Fruit fly (Drosophila melanogaster) whole organism, embryonic: ENCODE results near the gene CG15412.

Experiments
- Antp ChIP-seq: fragments of 200-800 bp; sonication (Bioruptor generic); optimal IDR thresholded peaks from 3 replicates; lab custom pipeline; 2016; ENCODE audit warnings: missing biosample characterization, missing genetic modification characterization
- CG10366 ChIP-seq: fragments of 200-800 bp; sonication (Bioruptor generic); IDR thresholded peaks from 2 replicates; pipeline ENCODE4 v1.3.6; 2022; ENCODE audit warnings: missing biosample characterization, missing genetic modification characterization
- CG10959 ChIP-seq: fragments of 200-800 bp; sonication (Bioruptor generic); IDR thresholded peaks from 2 replicates; pipeline ENCODE4 v1.3.6; 2022; ENCODE audit warnings: missing biosample characterization, missing genetic modification characterization
- CG11247 ChIP-seq: fragments of 200-800 bp; sonication (Bioruptor generic); IDR thresholded peaks from 2 replicates; pipeline ENCODE4 v1.3.6; 2022; ENCODE audit warnings: missing biosample characterization, missing genetic modification characterization
- CG12236 ChIP-seq: fragments of 200-800 bp; sonication (Bioruptor generic); optimal IDR thresholded peaks from 2 replicates; lab custom pipeline; 2016; ENCODE audit warnings: missing biosample characterization, missing genetic modification characterization
- CG12659 ChIP-seq: fragments of 200-800 bp; sonication (Bioruptor generic); optimal IDR thresholded peaks from 3 replicates; lab custom pipeline; 2017; ENCODE audit warnings: mild to moderate bottlenecking, missing biosample characterization, missing genetic modification reagents, missing genetic modification characterization
- CG13775 ChIP-seq: fragments of 200-800 bp; sonication (Bioruptor generic); optimal IDR thresholded peaks from 3 replicates; lab custom pipeline; 2017; ENCODE audit warnings: missing biosample characterization, mild to moderate bottlenecking, missing genetic modification characterization
- CG14710 ChIP-seq: fragments of 200-800 bp; sonication (Bioruptor generic); optimal IDR thresholded peaks from 3 replicates; lab custom pipeline; 2019; ENCODE audit warnings: missing biosample characterization, mild to moderate bottlenecking, missing genetic modification characterization, moderate library complexity
- CG1603 ChIP-seq: fragments of 200-800 bp; sonication (Bioruptor generic); optimal IDR thresholded peaks from 2 replicates; lab custom pipeline; 2019; ENCODE audit warnings: missing biosample characterization, mild to moderate bottlenecking, missing genetic modification characterization, moderate library complexity
- CG16815 ChIP-seq: fragments of 200-800 bp; sonication (Bioruptor generic); optimal IDR thresholded peaks from 3 replicates; lab custom pipeline; 2017; ENCODE audit warnings: missing biosample characterization, mild to moderate bottlenecking, missing genetic modification characterization
- CG17912 ChIP-seq: fragments of 200-800 bp; sonication (Bioruptor generic); optimal IDR thresholded peaks from 2 replicates; lab custom pipeline; 2018; ENCODE audit warnings: missing biosample characterization, mild to moderate bottlenecking, missing genetic modification characterization
- CG18262 ChIP-seq: fragments of 200-800 bp; optimal IDR thresholded peaks from 3 replicates; lab custom pipeline; 2019; ENCODE audit warnings: missing biosample characterization, mild to moderate bottlenecking, missing genetic modification characterization, moderate library complexity
- CG34224 ChIP-seq: fragments of 200-800 bp; sonication (Bioruptor generic); IDR thresholded peaks from 3 replicates; pipeline ENCODE4 v1.3.6; 2022; ENCODE audit warnings: missing biosample characterization, missing genetic modification characterization; ENCODE audit not compliant: partially characterized antibody
- CG6791 ChIP-seq: fragments of 200-800 bp; sonication (Bioruptor generic); IDR thresholded peaks from 3 replicates; pipeline ENCODE4 v1.3.6; 2022; ENCODE audit warnings: missing biosample characterization, missing genetic modification characterization; ENCODE audit not compliant: partially characterized antibody
- CG6813 ChIP-seq: fragments of 200-800 bp; sonication (Bioruptor generic); optimal IDR thresholded peaks from 2 replicates; lab custom pipeline; 2017; ENCODE audit warnings: missing biosample characterization, missing genetic modification characterization, mild to moderate bottlenecking, moderate library complexity, missing genetic modification reagents
- CG8290 ChIP-seq, 3 experiments: fragments of 200-800 bp; sonication (Bioruptor generic); optimal IDR thresholded peaks; 2 replicates each; lab custom pipeline; 2016 to 2019; ENCODE audit warnings: missing biosample characterization in 3 of 3, missing genetic modification characterization in 3 of 3, mild to moderate bottlenecking in 2 of 3, moderate library complexity in 1 of 3
- CG8765 ChIP-seq: fragments of 200-800 bp; sonication (Bioruptor generic); IDR thresholded peaks from 2 replicates; pipeline ENCODE4 v1.3.6; 2022; ENCODE audit warnings: missing biosample characterization, missing genetic modification characterization
- CG8924 ChIP-seq: fragments of 200-800 bp; optimal IDR thresholded peaks from 3 replicates; lab custom pipeline; 2019; ENCODE audit warnings: missing biosample characterization, mild to moderate bottlenecking, missing genetic modification characterization, moderate library complexity
- CG9797 ChIP-seq: fragments of 200-800 bp; sonication (Bioruptor generic); optimal IDR thresholded peaks from 3 replicates; lab custom pipeline; 2018; ENCODE audit warnings: missing biosample characterization, mild to moderate bottlenecking, missing genetic modification characterization
- Deaf1 ChIP-seq: fragments of 200-800 bp; optimal IDR thresholded peaks from 3 replicates; lab custom pipeline; 2019; ENCODE audit warnings: missing biosample characterization, mild to moderate bottlenecking, missing genetic modification characterization, moderate library complexity
- Dek ChIP-seq: fragments of 200-800 bp; sonication (Bioruptor generic); optimal IDR thresholded peaks from 3 replicates; lab custom pipeline; 2019; ENCODE audit warnings: missing biosample characterization, mild to moderate bottlenecking, missing genetic modification characterization, moderate library complexity
- Ets65A ChIP-seq: fragments of 200-800 bp; sonication (Bioruptor generic); peaks from one replicate; lab custom pipeline; 2016; ENCODE audit warnings: missing biosample characterization, missing genetic modification characterization
- H15 ChIP-seq: fragments of 200-800 bp; sonication (Bioruptor generic); IDR thresholded peaks from 3 replicates; pipeline ENCODE4 v1.3.6; 2022; ENCODE audit warnings: missing biosample characterization, missing genetic modification characterization
- HLHmδ ChIP-seq: fragments of 200-800 bp; sonication (Bioruptor generic); optimal IDR thresholded peaks from 2 replicates; lab custom pipeline; 2018; ENCODE audit warnings: missing biosample characterization, mild to moderate bottlenecking, missing genetic modification characterization, moderate library complexity
- Hr78 ChIP-seq, 2 experiments: fragments of 200-800 bp in 1 of 2; fragments of >200 bp in 1 of 2; sonication (Bioruptor generic) in 1 of 2; optimal IDR thresholded peaks; 2 replicates each; lab custom pipeline; 2017 to 2019; ENCODE audit warnings: missing biosample characterization in 2 of 2, missing genetic modification characterization in 2 of 2, mild to moderate bottlenecking in 1 of 2, moderate library complexity in 1 of 2
- Lpt ChIP-seq: fragments of >200 bp; optimal IDR thresholded peaks from 2 replicates; lab custom pipeline; 2018; ENCODE audit warnings: missing biosample characterization, missing genetic modification characterization
- MBD-R2 ChIP-seq: fragments of 200-800 bp; sonication (Bioruptor generic); IDR thresholded peaks from 2 replicates; pipeline ENCODE4 v1.3.6; 2022; ENCODE audit warnings: missing biosample characterization, missing genetic modification characterization
- MESR4 ChIP-seq: fragments of 200-800 bp; sonication (Bioruptor generic); optimal IDR thresholded peaks from 2 replicates; lab custom pipeline; 2018; ENCODE audit warnings: missing biosample characterization, mild to moderate bottlenecking, missing genetic modification characterization, moderate library complexity
- NFAT ChIP-seq: fragments of 200-800 bp; sonication (Bioruptor generic); IDR thresholded peaks from 2 replicates; pipeline ENCODE4 v1.3.6; 2022; ENCODE audit warnings: missing biosample characterization, missing genetic modification characterization
- PHDP ChIP-seq: fragments of 200-800 bp; sonication (Bioruptor generic); optimal IDR thresholded peaks from 3 replicates; lab custom pipeline; 2018; ENCODE audit warnings: missing biosample characterization, mild to moderate bottlenecking, missing genetic modification characterization, moderate library complexity
- Sin3A ChIP-seq: fragments of >200 bp; optimal IDR thresholded peaks from 2 replicates; lab custom pipeline; 2018
- Trl ChIP-seq, 3 experiments: fragments of >200 bp in 2 of 3; fragments of 200-800 bp in 1 of 3; sonication (Bioruptor generic) in 1 of 3; optimal IDR thresholded peaks; 2 replicates in 1 of 3; 3 replicates in 2 of 3; lab custom pipeline; 2016 to 2017; ENCODE audit warnings: missing biosample characterization in 1 of 3, missing genetic modification characterization in 1 of 3
- btn ChIP-seq: fragments of 200-800 bp; sonication (Bioruptor generic); optimal IDR thresholded peaks from 2 replicates; lab custom pipeline; 2016; ENCODE audit warnings: missing biosample characterization, missing genetic modification characterization
- exex ChIP-seq: fragments of 200-800 bp; sonication (Bioruptor generic); optimal IDR thresholded peaks from 4 replicates; lab custom pipeline; 2018; ENCODE audit warnings: missing biosample characterization, mild to moderate bottlenecking, missing genetic modification characterization, moderate library complexity
- fru ChIP-seq: fragments of >200 bp; optimal IDR thresholded peaks from 2 replicates; lab custom pipeline; 2017
- fu2 ChIP-seq: fragments of 200-800 bp; sonication (Bioruptor generic); optimal IDR thresholded peaks from 2 replicates; lab custom pipeline; 2016; ENCODE audit warnings: missing biosample characterization, missing genetic modification characterization
- gro ChIP-seq: fragments of 200-800 bp; sonication (Bioruptor generic); optimal IDR thresholded peaks from 2 replicates; lab custom pipeline; 2016; ENCODE audit warnings: missing biosample characterization, missing genetic modification characterization
- gt ChIP-seq: fragments of 200-800 bp; sonication (Bioruptor generic); IDR thresholded peaks from 2 replicates; pipeline ENCODE4 v1.3.6; 2022; ENCODE audit warnings: missing biosample characterization, missing genetic modification characterization
- nmo ChIP-seq: fragments of 200-800 bp; sonication (Bioruptor generic); optimal IDR thresholded peaks from 2 replicates; lab custom pipeline; 2018; ENCODE audit warnings: missing biosample characterization, mild to moderate bottlenecking, missing genetic modification characterization, moderate library complexity
- phol ChIP-seq: fragments of 200-800 bp; sonication (Bioruptor generic); optimal IDR thresholded peaks from 3 replicates; lab custom pipeline; 2018; ENCODE audit warnings: missing biosample characterization, mild to moderate bottlenecking, missing genetic modification characterization, moderate library complexity
- prd ChIP-seq, 3 experiments: fragments of >200 bp in 2 of 3; fragments of 200-800 bp in 1 of 3; sonication (Bioruptor generic) in 1 of 3; optimal IDR thresholded peaks in 2 of 3; IDR thresholded peaks in 1 of 3; 2 replicates in 2 of 3; 3 replicates in 1 of 3; pipeline versions ENCODE4 v1.3.6 to Lab custom; 2017 to 2022; ENCODE audit warnings: missing biosample characterization in 1 of 3, missing genetic modification characterization in 1 of 3
- pzg ChIP-seq: fragments of 200-800 bp; sonication (Bioruptor generic); optimal IDR thresholded peaks from 3 replicates; lab custom pipeline; 2018; ENCODE audit warnings: missing biosample characterization, mild to moderate bottlenecking, missing genetic modification characterization, moderate library complexity
- ranshi ChIP-seq: fragments of 200-800 bp; sonication (Bioruptor generic); IDR thresholded peaks from 2 replicates; pipeline ENCODE4 v1.3.6; 2022; ENCODE audit warnings: missing biosample characterization, missing genetic modification characterization
- schlank ChIP-seq: fragments of 200-800 bp; sonication (Bioruptor generic); optimal IDR thresholded peaks from 2 replicates; lab custom pipeline; 2018; ENCODE audit warnings: missing biosample characterization, mild to moderate bottlenecking, missing genetic modification characterization
- slbo ChIP-seq: fragments of 200-800 bp; sonication (Bioruptor generic); IDR thresholded peaks from 2 replicates; pipeline ENCODE4 v1.3.6; 2022; ENCODE audit warnings: missing biosample characterization, missing genetic modification characterization
- stc ChIP-seq: fragments of 200-800 bp; sonication (Bioruptor generic); IDR thresholded peaks from 2 replicates; pipeline ENCODE4 v1.3.6; 2022; ENCODE audit warnings: missing biosample characterization, missing genetic modification characterization
- sug ChIP-seq: fragments of 200-800 bp; optimal IDR thresholded peaks from 2 replicates; lab custom pipeline; 2019; ENCODE audit warnings: missing biosample characterization, mild to moderate bottlenecking, missing genetic modification characterization, moderate library complexity
- trem ChIP-seq: fragments of 200-800 bp; optimal IDR thresholded peaks from 3 replicates; lab custom pipeline; 2019; ENCODE audit warnings: missing biosample characterization, mild to moderate bottlenecking, missing genetic modification characterization, moderate library complexity
- zen2 ChIP-seq: fragments of 200-800 bp; sonication (Bioruptor generic); IDR thresholded peaks from 3 replicates; pipeline ENCODE4 v1.3.6; 2022; ENCODE audit warnings: missing biosample characterization, missing genetic modification characterization; ENCODE audit not compliant: partially characterized antibody

CG15412 gene

dm6 chr2L:3373242-3373641 is 2.3 kb downstream of the CG15412 start, which contains the start of gene GramD1B:
Gene GramD1B (minus strand): TSS chr2L:3373372.
- no peak for TF ChIP-seq HLHmδ (GFP tag; lab: Kevin White, UChicago)
- no peak for TF ChIP-seq slbo (GFP tag; lab: Robert Waterston, UW)
- TF ChIP-seq CG8924, result peak; percentile 51
- TF ChIP-seq ranshi (GFP tag; lab: Robert Waterston, UW), result 0 out of 2 replicates have a peak, but pooled peaks have one; percentile 6
- TF ChIP-seq zen2 (GFP tag; lab: Robert Waterston, UW), result peak; percentile 43; the same call in 1 of the 3 replicates
- peak; percentile 93 for TF ChIP-seq CG9797 (GFP tag; lab: Kevin White, UChicago)
- TF ChIP-seq Dek (tag; lab: Kevin White, UChicago), result peak; percentile 3
- 0 out of 3 replicates have a peak, but pooled peaks have one; percentile 11 for TF ChIP-seq CG34224 (GFP tag; lab: Robert Waterston, UW)
- no peak for TF ChIP-seq stc (GFP tag; lab: Robert Waterston, UW)
- TF ChIP-seq Antp (GFP tag; lab: Kevin White, UChicago), result no peak
- TF ChIP-seq Hr78 (GFP tag; optimal IDR thresholded peaks at IDR 0.05; lab: Kevin White, UChicago), result no peak
- TF ChIP-seq gt (GFP tag; lab: Robert Waterston, UW), result no peak
- TF ChIP-seq CG10366, result no peak
- TF ChIP-seq pzg, result peak; percentile 95
- TF ChIP-seq CG16815, result no peak
- TF ChIP-seq CG6791 (GFP tag; lab: Robert Waterston, UW), result 0 out of 3 replicates have a peak, but pooled peaks have one; percentile 38
- TF ChIP-seq CG12659 (GFP tag; lab: Kevin White, UChicago), result peak; percentile 56
- no peak for TF ChIP-seq gro (GFP tag; lab: Kevin White, UChicago)
- no peak for TF ChIP-seq Deaf1
- TF ChIP-seq CG17912 (GFP tag; lab: Kevin White, UChicago), result peak; percentile 35
- peak; percentile 62 for TF ChIP-seq trem (tag; lab: Kevin White, UChicago)
- TF ChIP-seq MBD-R2 (GFP tag; lab: Robert Waterston, UW), result peak; percentile 43; the same call in 1 of the 2 replicates
- TF ChIP-seq fu2 (GFP tag; lab: Kevin White, UChicago), result peak; percentile 7
- peak; percentile 82 for TF ChIP-seq phol (tag; lab: Kevin White, UChicago)
- peak; percentile 38 for TF ChIP-seq PHDP (tag; lab: Kevin White, UChicago)
- TF ChIP-seq CG11247 (GFP tag; lab: Robert Waterston, UW), result no peak
- no peak for TF ChIP-seq H15
- TF ChIP-seq sug (tag; lab: Kevin White, UChicago), result peak; percentile 32
- TF ChIP-seq CG10959 (GFP tag; lab: Robert Waterston, UW), result no peak
- TF ChIP-seq NFAT (GFP tag; lab: Robert Waterston, UW), result 0 out of 2 replicates have a peak, but pooled peaks have one; percentile 9
- TF ChIP-seq MESR4, result peak; percentile 89
- TF ChIP-seq exex (tag; lab: Kevin White, UChicago), result peak; percentile 6
- no peak for TF ChIP-seq Trl (optimal IDR thresholded peaks at IDR 0.05; lab: Kevin White, UChicago)
- TF ChIP-seq Trl (GFP tag; optimal IDR thresholded peaks at IDR 0.05; lab: Kevin White, UChicago), result no peak
- no peak for TF ChIP-seq CG8290 (GFP tag; optimal IDR thresholded peaks at IDR 0.05; lab: Kevin White, UChicago)
- TF ChIP-seq CG8290 (tag; optimal IDR thresholded peaks at IDR 0.05; lab: Kevin White, UChicago), result peak in 1 of 2 experiments; percentile 65
- peak; percentile 23 for TF ChIP-seq Sin3A (lab: Kevin White, UChicago)
- TF ChIP-seq CG1603 (tag; lab: Kevin White, UChicago), result peak; percentile 78
- TF ChIP-seq CG12236, result no peak
- no peak for TF ChIP-seq fru (lab: Kevin White, UChicago)
- TF ChIP-seq nmo (GFP tag; lab: Kevin White, UChicago), result peak; percentile 16
- no peak for TF ChIP-seq btn (GFP tag; lab: Kevin White, UChicago)
- TF ChIP-seq Lpt, result no peak
- TF ChIP-seq CG8765 (GFP tag; lab: Robert Waterston, UW), result no peak
- peak; percentile 40 for TF ChIP-seq CG14710 (tag; lab: Kevin White, UChicago)
- TF ChIP-seq CG6813 (GFP tag; lab: Kevin White, UChicago), result no peak
- TF ChIP-seq prd (optimal IDR thresholded peaks at IDR 0.05; lab: Kevin White, UChicago), result no peak
- 0 out of 3 replicates have a peak, but pooled peaks have one; percentile 27 for TF ChIP-seq prd (GFP tag; IDR thresholded peaks at IDR 0.05; lab: Robert Waterston, UW)
- peak; percentile 11 for TF ChIP-seq CG18262 (tag; lab: Kevin White, UChicago)
- no peak for TF ChIP-seq schlank
- no peak for TF ChIP-seq Ets65A (GFP tag; lab: Kevin White, UChicago)
- no peak for TF ChIP-seq CG13775
